Fruit fly (Drosophila melanogaster) whole organism, pupa: ENCODE results near the gene cindr.

Experiments used
- CG12605 ChIP-seq: fragments of 200-800 bp; sonication (Bioruptor generic); IDR thresholded peaks from 2 replicates; pipeline ENCODE4 v1.3.6; 2022; ENCODE audit warnings: missing biosample characterization, missing genetic modification characterization
- CG13204 ChIP-seq: fragments of 200-800 bp; sonication (Bioruptor generic); optimal IDR thresholded peaks from 2 replicates; lab custom pipeline; 2018; ENCODE audit warnings: missing biosample characterization, mild to moderate bottlenecking, missing genetic modification characterization, moderate library complexity
- CG34367 ChIP-seq: fragments of 200-800 bp; sonication (Bioruptor generic); optimal IDR thresholded peaks from 2 replicates; lab custom pipeline; 2018; ENCODE audit warnings: missing biosample characterization, mild to moderate bottlenecking, missing genetic modification characterization
- Ets98B ChIP-seq: fragments of 200-800 bp; sonication (Bioruptor generic); IDR thresholded peaks from 2 replicates; pipeline ENCODE4 v1.3.6; 2022; ENCODE audit warnings: missing biosample characterization, missing genetic modification characterization
- Pif1B ChIP-seq: fragments of 200-800 bp; sonication (Bioruptor generic); optimal IDR thresholded peaks from 3 replicates; lab custom pipeline; 2016; ENCODE audit warnings: missing biosample characterization, missing genetic modification characterization
- Snoo ChIP-seq: fragments of 200-800 bp; sonication (Bioruptor generic); optimal IDR thresholded peaks from 3 replicates; lab custom pipeline; 2017; ENCODE audit warnings: missing biosample characterization, mild to moderate bottlenecking, missing genetic modification characterization, inconsistent platforms
- rn ChIP-seq: fragments of 200-800 bp; sonication (Bioruptor generic); IDR thresholded peaks from 2 replicates; pipeline ENCODE4 v1.3.6; 2022; ENCODE audit warnings: missing biosample characterization, missing genetic modification characterization

dm6 chr3R:30800319-30800981, 8.0 kb upstream of the cindr start:
- TF ChIP-seq Ets98B (GFP tag; lab: Robert Waterston, UW) (no peak), CG34367 (tag; lab: Kevin White, UChicago) (peak; percentile 46), CG12605 (no peak), rn (GFP tag; lab: Robert Waterston, UW) (no peak), Pif1B (no peak), CG13204 (GFP tag; lab: Kevin White, UChicago) (no peak), Snoo (peak; percentile 18)
